Worm (Caenorhabditis elegans): ENCODE measurements around the gene F57G9.3.

Gene F57G9.3

DNA sequence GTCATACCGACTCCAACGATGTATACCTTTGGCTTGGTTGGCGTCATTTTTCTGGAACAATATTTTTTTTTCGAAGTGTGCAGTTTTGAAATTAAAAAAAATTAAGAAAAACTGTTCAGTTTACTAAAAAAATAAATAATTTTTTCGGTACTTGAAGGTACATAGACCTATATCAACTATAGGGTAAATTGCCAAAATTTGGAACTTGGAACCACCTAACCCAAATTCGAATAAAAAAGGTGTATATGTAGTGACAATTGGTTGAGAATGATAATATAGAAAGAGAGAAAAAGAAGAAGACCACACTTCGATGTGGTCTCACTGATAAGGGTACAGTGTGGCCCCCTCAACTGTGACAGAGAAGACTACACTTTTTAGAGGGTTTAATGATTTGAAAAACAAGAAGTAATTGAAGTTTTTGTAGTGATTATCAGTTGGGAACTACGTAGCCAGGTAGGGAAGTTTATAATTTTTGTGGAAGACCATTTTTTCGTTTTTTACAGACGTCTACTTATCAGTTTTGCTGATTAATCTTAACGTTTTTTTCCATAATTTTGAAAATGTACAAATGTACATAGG, 15.7 kb upstream of the F57G9.3 start, which contains the start of gene daf-22:
Gene daf-22 (minus strand): TSS at position 51 of the 579 bp plus-strand sequence.
- TF ChIP-seq mdl-1 (tag; optimal IDR thresholded peaks at IDR 0.05) (no peak), elt-2 (tag; optimal IDR thresholded peaks at IDR 0.05) (peak; percentile 98), snpc-4 (tag; optimal IDR thresholded peaks at IDR 0.05) (no peak), egl-27 (tag; optimal IDR thresholded peaks at IDR 0.05) (no peak), skn-1 (tag; optimal IDR thresholded peaks at IDR 0.05) (no peak), unc-39 (tag; optimal IDR thresholded peaks at IDR 0.05) (no peak), lsy-12 (tag; optimal IDR thresholded peaks at IDR 0.05) (no peak), R02D3.7 (tag; optimal IDR thresholded peaks at IDR 0.05) (no peak), ZK546.5 (tag; optimal IDR thresholded peaks at IDR 0.05) (no peak), tbx-2 (tag; optimal IDR thresholded peaks at IDR 0.05) (no peak), ceh-9 (tag; optimal IDR thresholded peaks at IDR 0.05) (no peak), jun-1 (tag; optimal IDR thresholded peaks at IDR 0.05) (peak; percentile 49), nhr-237 (tag; optimal IDR thresholded peaks at IDR 0.05) (no peak), elt-1 (tag; optimal IDR thresholded peaks at IDR 0.05) (no peak), fos-1 (tag; optimal IDR thresholded peaks at IDR 0.05) (no peak), ztf-11 (tag; optimal IDR thresholded peaks at IDR 0.05) (no peak), unc-62 (GFP tag; optimal IDR thresholded peaks at IDR 0.05) (no peak), hmg-11 (tag; optimal IDR thresholded peaks at IDR 0.05) (no peak), nhr-23 (tag; optimal IDR thresholded peaks at IDR 0.05) (no peak), fkh-10 (GFP tag; optimal IDR thresholded peaks at IDR 0.05) (no peak), elt-3 (tag; optimal IDR thresholded peaks at IDR 0.05) (no peak), pha-4 (tag; optimal IDR thresholded peaks at IDR 0.05) (peak; percentile 37), fkh-2 (tag; optimal IDR thresholded peaks at IDR 0.05) (no peak), pqm-1 (tag; optimal IDR thresholded peaks at IDR 0.05) (peak; percentile 93), zag-1 (tag; optimal IDR thresholded peaks at IDR 0.05) (no peak), nhr-76 (tag; optimal IDR thresholded peaks at IDR 0.05) (no peak), aly-2 (tag; optimal IDR thresholded peaks at IDR 0.05) (no peak), nfya-1 (tag; optimal IDR thresholded peaks at IDR 0.05; ENCODE audit: insufficient read depth) (peak; percentile 19)

DNA sequence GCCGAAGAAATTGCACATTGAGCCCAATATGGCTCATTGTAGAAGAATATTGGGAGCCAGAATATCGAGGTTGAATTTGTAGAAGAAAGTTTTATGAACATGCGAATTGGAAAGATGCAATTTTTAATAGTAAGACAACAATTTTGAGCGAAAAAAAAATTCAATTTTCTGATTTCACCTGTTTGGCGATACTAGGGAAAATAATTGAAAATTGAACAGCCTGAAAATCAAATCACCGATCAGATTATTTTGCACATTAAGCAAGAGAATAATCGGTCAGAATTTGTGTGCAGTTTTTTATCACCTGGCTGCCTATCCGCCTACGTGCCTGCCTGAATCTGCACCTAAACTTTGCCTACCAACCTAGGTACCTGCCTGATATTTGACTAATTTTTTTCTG, 10.5 kb upstream of the F57G9.3 start, which contains the start of gene sre-26:
Gene sre-26 (minus strand): TSS at position 101 of the 400 bp plus-strand sequence.
- TF ChIP-seq nhr-67 (tag; optimal IDR thresholded peaks at IDR 0.05) (no peak), tbx-2 (tag; optimal IDR thresholded peaks at IDR 0.05) (no peak), nhr-23 (tag; optimal IDR thresholded peaks at IDR 0.05) (no peak), nhr-28 (tag; optimal IDR thresholded peaks at IDR 0.05) (no peak), lin-39 (tag; optimal IDR thresholded peaks at IDR 0.05) (no peak), unc-39 (tag; optimal IDR thresholded peaks at IDR 0.05) (no peak), hmg-11 (tag; optimal IDR thresholded peaks at IDR 0.05) (no peak), mdl-1 (tag; optimal IDR thresholded peaks at IDR 0.05) (no peak), nhr-237 (tag; optimal IDR thresholded peaks at IDR 0.05) (no peak), unc-62 (GFP tag; optimal IDR thresholded peaks at IDR 0.05) (no peak), nhr-25 (tag; optimal IDR thresholded peaks at IDR 0.05) (no peak), lsy-12 (tag; optimal IDR thresholded peaks at IDR 0.05) (no peak)

DNA sequence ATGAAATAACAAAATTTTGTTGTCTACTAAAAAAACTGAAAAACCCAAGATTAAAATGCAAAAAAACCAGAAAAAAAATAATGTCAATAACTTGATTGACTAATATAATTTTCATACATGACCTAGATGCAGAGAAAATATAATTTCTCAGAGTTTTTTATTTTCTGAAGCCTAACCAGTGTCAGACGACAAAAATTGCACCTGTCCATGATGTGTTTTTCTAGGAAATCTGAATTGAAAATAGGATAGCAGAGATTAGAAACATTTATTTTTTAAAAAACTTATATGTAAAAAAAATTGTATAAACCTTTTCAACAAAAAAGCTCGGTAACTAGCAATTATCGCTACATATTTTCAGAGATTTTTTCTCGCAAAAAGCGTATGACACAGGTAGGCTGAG, 8.0 kb upstream of the F57G9.3 start:
- TF ChIP-seq ztf-11 (tag; optimal IDR thresholded peaks at IDR 0.05) (no peak), hmg-11 (tag; optimal IDR thresholded peaks at IDR 0.05) (no peak)

DNA sequence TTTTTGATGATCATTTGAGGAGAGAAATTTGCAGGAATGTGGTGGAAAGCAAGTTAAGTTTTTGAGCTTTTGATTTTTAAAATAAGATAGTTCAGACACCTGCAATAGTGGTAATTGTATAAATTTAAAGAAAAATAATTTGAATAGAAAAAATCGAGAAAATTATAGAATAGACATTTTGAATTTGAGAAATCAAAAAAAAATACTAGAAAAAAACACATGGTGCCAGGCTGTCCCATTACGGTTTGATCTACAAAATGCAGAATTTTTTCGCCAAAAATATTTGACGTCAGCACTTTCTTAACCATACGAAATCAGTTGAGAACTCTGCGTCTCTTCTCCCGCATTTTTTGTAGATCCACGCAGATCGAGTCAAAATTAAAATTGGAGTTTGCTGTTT, 7.5 kb upstream of the F57G9.3 start, which contains the start of gene sre-27:
Gene sre-27 (minus strand): TSS at position 101 of the 400 bp plus-strand sequence.
- TF ChIP-seq nhr-237 (tag; optimal IDR thresholded peaks at IDR 0.05) (no peak), skn-1 (tag; optimal IDR thresholded peaks at IDR 0.05) (no peak), tbx-2 (tag; optimal IDR thresholded peaks at IDR 0.05) (no peak), elt-1 (tag; optimal IDR thresholded peaks at IDR 0.05) (no peak), hmg-11 (tag; optimal IDR thresholded peaks at IDR 0.05) (no peak), nhr-67 (tag; optimal IDR thresholded peaks at IDR 0.05) (no peak), nhr-76 (tag; optimal IDR thresholded peaks at IDR 0.05) (no peak)

DNA sequence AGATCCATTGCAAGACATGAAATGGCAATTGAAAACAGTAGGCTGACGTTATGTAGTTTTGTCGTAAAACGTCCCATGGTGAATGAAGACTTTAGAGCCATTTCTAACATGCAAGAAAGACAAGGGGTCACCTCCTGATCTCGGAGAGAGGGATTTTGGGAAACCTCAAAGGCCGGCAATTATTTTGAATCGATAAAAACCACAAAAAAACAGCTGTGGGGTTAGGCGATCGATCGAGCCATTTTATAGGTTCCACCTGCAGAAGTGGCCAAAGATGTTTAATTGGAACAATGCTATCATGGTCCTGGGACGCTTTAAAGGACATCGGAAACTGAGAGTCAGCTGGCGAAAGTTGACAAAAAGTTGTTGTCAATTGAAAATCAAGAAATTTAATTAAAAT, 4.8 kb upstream of the F57G9.3 start, which contains the start of gene Y57A10C.11:
Gene Y57A10C.11 (minus strand): TSS at position 101 of the 400 bp plus-strand sequence.
- no peak for TF ChIP-seq elt-3 (tag; optimal IDR thresholded peaks at IDR 0.05)
- TF ChIP-seq ceh-28 (tag; optimal IDR thresholded peaks at IDR 0.05): no peak
- TF ChIP-seq ztf-4 (tag; optimal IDR thresholded peaks at IDR 0.05): no peak
- TF ChIP-seq daf-12 (tag; optimal IDR thresholded peaks at IDR 0.05): no peak
- no peak for TF ChIP-seq ceh-16 (tag; optimal IDR thresholded peaks at IDR 0.05)
- no peak for TF ChIP-seq lin-39 (tag; optimal IDR thresholded peaks at IDR 0.05)
- TF ChIP-seq sea-2 (GFP tag; optimal IDR thresholded peaks at IDR 0.05): no peak
- TF ChIP-seq lsy-12 (tag; optimal IDR thresholded peaks at IDR 0.05): no peak
- TF ChIP-seq aly-2 (tag; optimal IDR thresholded peaks at IDR 0.05): no peak
- no peak for TF ChIP-seq nhr-43 (tag; optimal IDR thresholded peaks at IDR 0.05; ENCODE audit: poor library complexity, severe bottlenecking)
- TF ChIP-seq nhr-25 (tag; optimal IDR thresholded peaks at IDR 0.05): no peak
- TF ChIP-seq fkh-10 (GFP tag; optimal IDR thresholded peaks at IDR 0.05): no peak
- no peak for TF ChIP-seq nfya-1 (tag; optimal IDR thresholded peaks at IDR 0.05; ENCODE audit: insufficient read depth)
- TF ChIP-seq fkh-2 (tag; optimal IDR thresholded peaks at IDR 0.05): no peak
- TF ChIP-seq jun-1 (tag; optimal IDR thresholded peaks at IDR 0.05): no peak

All from whole organism, L3 larva.